Fruit fly (Drosophila melanogaster): ENCODE measurements around the gene CG14983.

CG14983 gene

dm6 chr3L:3928205-3928942, 20.7 kb downstream of the CG14983 start (continued):
- peak; percentile 78 for TF ChIP-seq CG18476 (GFP tag; optimal IDR thresholded peaks at IDR 0.05)
- no peak for TF ChIP-seq Opbp (GFP tag; IDR thresholded peaks at IDR 0.05; ENCODE audit: partially characterized antibody)
- TF ChIP-seq CG8281 (tag; optimal IDR thresholded peaks at IDR 0.05) = no peak
- TF ChIP-seq CG7963 (GFP tag; IDR thresholded peaks at IDR 0.05; ENCODE audit: partially characterized antibody) = no peak
- TF ChIP-seq CG9797 (GFP tag; optimal IDR thresholded peaks at IDR 0.05) = no peak
- no peak for TF ChIP-seq CG17829 (tag; optimal IDR thresholded peaks at IDR 0.05)
- TF ChIP-seq Mrtf (GFP tag; IDR thresholded peaks at IDR 0.05) = peak; percentile 78
- TF ChIP-seq CG32532 (GFP tag; IDR thresholded peaks at IDR 0.05) = peak; percentile 92
- TF ChIP-seq CG34422 (GFP tag; IDR thresholded peaks at IDR 0.05) = peak; percentile 83
- peak; percentile 32 for TF ChIP-seq CG3407 (GFP tag; optimal IDR thresholded peaks at IDR 0.05)
- TF ChIP-seq trem (tag; optimal IDR thresholded peaks at IDR 0.05) = no peak
- TF ChIP-seq CG2889 (GFP tag; IDR thresholded peaks at IDR 0.05) = peak; percentile 89
- TF ChIP-seq bigmax (GFP tag; optimal IDR thresholded peaks at IDR 0.05) = no peak
- no peak for TF ChIP-seq usp (GFP tag; optimal IDR thresholded peaks at IDR 0.05)
- TF ChIP-seq CG8924 (tag; optimal IDR thresholded peaks at IDR 0.05) = peak; percentile 88
- peak; percentile 25 for TF ChIP-seq CG2875 (GFP tag; optimal IDR thresholded peaks at IDR 0.05)
- peak; percentile 91 for TF ChIP-seq CG3281 (GFP tag; optimal IDR thresholded peaks at IDR 0.05)
- peak; percentile 92 for TF ChIP-seq NfI (GFP tag; optimal IDR thresholded peaks at IDR 0.05)
- no peak for TF ChIP-seq CG14860 (GFP tag; IDR thresholded peaks at IDR 0.05; ENCODE audit: partially characterized antibody)
- peak; percentile 89 for TF ChIP-seq BtbVII (GFP tag; optimal IDR thresholded peaks at IDR 0.05)
- TF ChIP-seq Myb (GFP tag; optimal IDR thresholded peaks at IDR 0.05) = peak; percentile 73
- no peak for TF ChIP-seq kni (GFP tag; optimal IDR thresholded peaks at IDR 0.05)
- peak; percentile 89 for TF ChIP-seq CG13296 (GFP tag; optimal IDR thresholded peaks at IDR 0.05)
- no peak for TF ChIP-seq CG8478 (optimal IDR thresholded peaks at IDR 0.05)
- TF ChIP-seq dysf (GFP tag; IDR thresholded peaks at IDR 0.05) = peak; percentile 90
- peak; percentile 84; the same call in 2 of the 3 replicates for TF ChIP-seq CG11695 (GFP tag; IDR thresholded peaks at IDR 0.05)
- peak; percentile 87 for TF ChIP-seq Oli (tag; optimal IDR thresholded peaks at IDR 0.05)
- TF ChIP-seq CG17612 (GFP tag; IDR thresholded peaks at IDR 0.05) = peak; percentile 71; the same call in 1 of the 2 replicates
- no peak for TF ChIP-seq Sry-β (GFP tag; optimal IDR thresholded peaks at IDR 0.05)
- TF ChIP-seq CG10462 (GFP tag; optimal IDR thresholded peaks at IDR 0.05) = peak; percentile 54
- TF ChIP-seq D19B (GFP tag; optimal IDR thresholded peaks at IDR 0.05) = peak; percentile 75
- peak; percentile 94 for TF ChIP-seq CG2678 (tag; optimal IDR thresholded peaks at IDR 0.05)
- no peak for TF ChIP-seq Dp (GFP tag; optimal IDR thresholded peaks at IDR 0.05)
- TF ChIP-seq kay (GFP tag; optimal IDR thresholded peaks at IDR 0.05) = peak; percentile 36
- TF ChIP-seq fd64A (GFP tag; optimal IDR thresholded peaks at IDR 0.05) = no peak
- TF ChIP-seq Jarid2 (GFP tag; optimal IDR thresholded peaks at IDR 0.05) = peak; percentile 64
- TF ChIP-seq tna (GFP tag; IDR thresholded peaks at IDR 0.05; ENCODE audit: partially characterized antibody) = no peak
- no peak for TF ChIP-seq yki (optimal IDR thresholded peaks at IDR 0.05)
- peak; percentile 87 for TF ChIP-seq HHEX (GFP tag; optimal IDR thresholded peaks at IDR 0.05)
- peak; percentile 69 for TF ChIP-seq tin (GFP tag; optimal IDR thresholded peaks at IDR 0.05)
- peak; percentile 72 for TF ChIP-seq CG13123 (GFP tag; optimal IDR thresholded peaks at IDR 0.05)
- peak; percentile 73 for TF ChIP-seq ap (GFP tag; IDR thresholded peaks at IDR 0.05)
- peak; percentile 93 for TF ChIP-seq zfh2 (GFP tag; optimal IDR thresholded peaks at IDR 0.05)
- TF ChIP-seq CG17359 (tag; optimal IDR thresholded peaks at IDR 0.05) = peak; percentile 84
- peak; percentile 75 for TF ChIP-seq Ravus (GFP tag; IDR thresholded peaks at IDR 0.05)
- peak; percentile 57 for TF ChIP-seq gcm2 (GFP tag; optimal IDR thresholded peaks at IDR 0.05)
- TF ChIP-seq al (GFP tag; IDR thresholded peaks at IDR 0.05) = peak; percentile 84
- TF ChIP-seq Chrac-16 (GFP tag; optimal IDR thresholded peaks at IDR 0.05) = peak; percentile 79
- peak; percentile 87 for TF ChIP-seq tx (GFP tag; optimal IDR thresholded peaks at IDR 0.05)
- TF ChIP-seq p53 (GFP tag; optimal IDR thresholded peaks at IDR 0.05) = peak; percentile 18
